Fruit fly (Drosophila melanogaster) whole organism, embryonic: ENCODE results near the gene CG13086.

Experiments used
- ATbp ChIP-seq: fragments of 200-800 bp; sonication (Bioruptor generic); optimal IDR thresholded peaks from 2 replicates; lab custom pipeline; 2017; ENCODE audit warnings: missing biosample characterization, mild to moderate bottlenecking, missing genetic modification characterization, missing genetic modification reagents
- Ada2b ChIP-seq: fragments of 200-800 bp; sonication (Bioruptor generic); IDR thresholded peaks from 2 replicates; pipeline ENCODE4 v1.3.6; 2022; ENCODE audit warnings: missing biosample characterization, missing genetic modification characterization
- Blimp-1 ChIP-seq: fragments of 200-800 bp; sonication (Bioruptor generic); optimal IDR thresholded peaks from 3 replicates; lab custom pipeline; 2018; ENCODE audit warnings: missing biosample characterization, missing genetic modification characterization, mild to moderate bottlenecking, moderate library complexity, missing genetic modification reagents
- CG10462 ChIP-seq: fragments of 200-800 bp; sonication (Bioruptor generic); optimal IDR thresholded peaks from 2 replicates; lab custom pipeline; 2016; ENCODE audit warnings: missing biosample characterization, missing genetic modification characterization
- CG10654 ChIP-seq: fragments of 200-800 bp; sonication (Bioruptor generic); optimal IDR thresholded peaks from 2 replicates; lab custom pipeline; 2016; ENCODE audit warnings: missing biosample characterization, missing genetic modification characterization
- CG11093 ChIP-seq: fragments of 200-800 bp; sonication (Bioruptor generic); IDR thresholded peaks from 3 replicates; pipeline ENCODE4 v1.3.6; 2022; ENCODE audit warnings: missing biosample characterization, missing genetic modification characterization
- CG11398 ChIP-seq: fragments of 200-800 bp; sonication (Bioruptor generic); optimal IDR thresholded peaks from 2 replicates; lab custom pipeline; 2016; ENCODE audit warnings: missing biosample characterization, missing genetic modification characterization
- CG12391 ChIP-seq: fragments of 200-800 bp; sonication (Bioruptor generic); optimal IDR thresholded peaks from 3 replicates; lab custom pipeline; 2018; ENCODE audit warnings: missing biosample characterization, mild to moderate bottlenecking, missing genetic modification characterization, moderate library complexity
- CG13894 ChIP-seq: fragments of 200-800 bp; sonication (Bioruptor generic); optimal IDR thresholded peaks from 3 replicates; lab custom pipeline; 2018; ENCODE audit warnings: missing biosample characterization, mild to moderate bottlenecking, missing genetic modification characterization, moderate library complexity
- CG14710 ChIP-seq: fragments of 200-800 bp; sonication (Bioruptor generic); optimal IDR thresholded peaks from 3 replicates; lab custom pipeline; 2019; ENCODE audit warnings: missing biosample characterization, mild to moderate bottlenecking, missing genetic modification characterization, moderate library complexity
- CG15011 ChIP-seq: fragments of 200-800 bp; sonication (Bioruptor generic); optimal IDR thresholded peaks from 3 replicates; lab custom pipeline; 2018; ENCODE audit warnings: missing biosample characterization, mild to moderate bottlenecking, missing genetic modification characterization
- CG17568 ChIP-seq: fragments of 200-800 bp; sonication (Bioruptor generic); optimal IDR thresholded peaks from 2 replicates; lab custom pipeline; 2018; ENCODE audit warnings: missing biosample characterization, mild to moderate bottlenecking, missing genetic modification characterization, moderate library complexity
- CG2199 ChIP-seq: fragments of 200-800 bp; sonication (Bioruptor generic); IDR thresholded peaks from 3 replicates; pipeline ENCODE4 v1.3.6; 2022; ENCODE audit warnings: missing biosample characterization, missing genetic modification characterization
- CG2712 ChIP-seq: fragments of 200-800 bp; optimal IDR thresholded peaks from 3 replicates; lab custom pipeline; 2019; ENCODE audit warnings: missing biosample characterization, mild to moderate bottlenecking, missing genetic modification characterization, moderate library complexity
- CG31365 ChIP-seq: fragments of 200-800 bp; sonication (Bioruptor generic); optimal IDR thresholded peaks from 2 replicates; lab custom pipeline; 2018; ENCODE audit warnings: missing biosample characterization, mild to moderate bottlenecking, missing genetic modification characterization
- CG4424 ChIP-seq: fragments of 200-800 bp; sonication (Bioruptor generic); optimal IDR thresholded peaks from 3 replicates; lab custom pipeline; 2016; ENCODE audit warnings: missing biosample characterization, missing genetic modification characterization
- CG6254 ChIP-seq: fragments of 200-800 bp; sonication (Bioruptor generic); optimal IDR thresholded peaks from 3 replicates; lab custom pipeline; 2017; ENCODE audit warnings: mild to moderate bottlenecking, missing biosample characterization, missing genetic modification reagents, missing genetic modification characterization
- CG7786 ChIP-seq: fragments of 200-800 bp; sonication (Bioruptor generic); optimal IDR thresholded peaks from 2 replicates; lab custom pipeline; 2016; ENCODE audit warnings: missing biosample characterization, missing genetic modification characterization
- CG9932 ChIP-seq: fragments of 200-800 bp; sonication (Bioruptor generic); IDR thresholded peaks from 2 replicates; pipeline ENCODE4 v1.3.6; 2022; ENCODE audit warnings: missing biosample characterization, missing genetic modification characterization
- Gug ChIP-seq: fragments of 200-800 bp; sonication (Bioruptor generic); IDR thresholded peaks from 4 replicates; pipeline ENCODE4 v1.3.6; 2022; ENCODE audit warnings: missing biosample characterization, missing genetic modification characterization
- Hand ChIP-seq: fragments of 200-800 bp; sonication (Bioruptor generic); optimal IDR thresholded peaks from 2 replicates; lab custom pipeline; 2017; ENCODE audit warnings: mild to moderate bottlenecking, missing biosample characterization, missing genetic modification reagents, missing genetic modification characterization
- Hr3 ChIP-seq: fragments of 200-800 bp; sonication (Bioruptor generic); optimal IDR thresholded peaks from 3 replicates; lab custom pipeline; 2016; ENCODE audit warnings: missing biosample characterization, missing genetic modification characterization
- Hr39 ChIP-seq: fragments of >200 bp; optimal IDR thresholded peaks from 2 replicates; lab custom pipeline; 2017
- Hr78 ChIP-seq, 2 experiments: fragments of 200-800 bp in 1 of 2; fragments of >200 bp in 1 of 2; sonication (Bioruptor generic) in 1 of 2; optimal IDR thresholded peaks; 2 replicates each; lab custom pipeline; 2017 to 2019; ENCODE audit warnings: missing biosample characterization in 2 of 2, missing genetic modification characterization in 2 of 2, mild to moderate bottlenecking in 1 of 2, moderate library complexity in 1 of 2
- Jarid2 ChIP-seq: fragments of 200-800 bp; sonication (Bioruptor generic); optimal IDR thresholded peaks from 3 replicates; lab custom pipeline; 2017; ENCODE audit warnings: mild to moderate bottlenecking, missing biosample characterization, missing genetic modification reagents, missing genetic modification characterization
- Ptx1 ChIP-seq: fragments of 200-800 bp; sonication (Bioruptor generic); IDR thresholded peaks from 2 replicates; pipeline ENCODE4 v1.3.6; 2022; ENCODE audit warnings: missing biosample characterization, missing genetic modification characterization
- Tbp ChIP-seq: fragments of >200 bp; optimal IDR thresholded peaks from 2 replicates; lab custom pipeline; 2018; ENCODE audit warnings: missing biosample characterization, missing genetic modification characterization
- Xbp1 ChIP-seq: fragments of 200-800 bp; sonication (Bioruptor generic); optimal IDR thresholded peaks from 3 replicates; lab custom pipeline; 2016; ENCODE audit warnings: missing biosample characterization, mild to moderate bottlenecking, missing genetic modification characterization
- Xrp1 ChIP-seq: fragments of 200-800 bp; sonication (Bioruptor generic); IDR thresholded peaks from 2 replicates; pipeline ENCODE4 v1.3.6; 2022; ENCODE audit warnings: missing biosample characterization, missing genetic modification characterization
- chif ChIP-seq, 2 experiments: fragments of 200-800 bp; sonication (Bioruptor generic); optimal IDR thresholded peaks; 3 replicates each; lab custom pipeline; 2016; ENCODE audit warnings: missing biosample characterization in 2 of 2, missing genetic modification characterization in 2 of 2
- ci ChIP-seq: fragments of 200-800 bp; sonication (Bioruptor generic); IDR thresholded peaks from 3 replicates; pipeline ENCODE4 v1.3.6; 2022; ENCODE audit warnings: missing biosample characterization, missing genetic modification characterization
- dimm ChIP-seq: fragments of 200-800 bp; sonication (Bioruptor generic); IDR thresholded peaks from 2 replicates; pipeline ENCODE4 v1.3.6; 2022; ENCODE audit warnings: missing biosample characterization, missing genetic modification characterization
- esg ChIP-seq: fragments of 200-800 bp; sonication (Bioruptor generic); conservative IDR thresholded peaks from 2 replicates; pipeline ENCODE4 v1.3.6; 2022; ENCODE audit warnings: missing biosample characterization, missing genetic modification characterization
- fd102C ChIP-seq: fragments of 200-800 bp; sonication (Bioruptor generic); optimal IDR thresholded peaks from 2 replicates; lab custom pipeline; 2018; ENCODE audit warnings: missing biosample characterization, mild to moderate bottlenecking, missing genetic modification characterization, moderate library complexity
- fd96Cb ChIP-seq: fragments of 200-800 bp; sonication (Bioruptor generic); optimal IDR thresholded peaks from 2 replicates; lab custom pipeline; 2018; ENCODE audit warnings: missing biosample characterization, mild to moderate bottlenecking, missing genetic modification characterization, moderate library complexity
- ftz-f1 ChIP-seq: fragments of 200-800 bp; sonication (Bioruptor generic); optimal IDR thresholded peaks from 2 replicates; lab custom pipeline; 2016; ENCODE audit warnings: missing biosample characterization, missing genetic modification characterization
- gsb-n ChIP-seq: fragments of 200-800 bp; sonication (Bioruptor generic); optimal IDR thresholded peaks from 3 replicates; lab custom pipeline; 2018; ENCODE audit warnings: missing biosample characterization, mild to moderate bottlenecking, missing genetic modification characterization
- hkb ChIP-seq, 2 experiments: fragments of 200-800 bp in 1 of 2; fragments of >200 bp in 1 of 2; sonication (Bioruptor generic) in 1 of 2; IDR thresholded peaks in 1 of 2; optimal IDR thresholded peaks in 1 of 2; 2 replicates each; pipeline versions ENCODE4 v1.3.6 to Lab custom; 2017 to 2022; ENCODE audit warnings: missing biosample characterization in 1 of 2, missing genetic modification characterization in 1 of 2
- jigr1 ChIP-seq: fragments of 200-800 bp; sonication (Bioruptor generic); IDR thresholded peaks from 3 replicates; pipeline ENCODE4 v1.3.6; 2022; ENCODE audit warnings: missing biosample characterization, missing genetic modification characterization
- jumu ChIP-seq: fragments of 200-800 bp; sonication (Bioruptor generic); optimal IDR thresholded peaks from 3 replicates; lab custom pipeline; 2016; ENCODE audit warnings: missing biosample characterization, missing genetic modification characterization
- knrl ChIP-seq: fragments of 200-800 bp; sonication (Bioruptor generic); IDR thresholded peaks from 3 replicates; pipeline ENCODE4 v1.3.6; 2022; ENCODE audit warnings: missing biosample characterization, missing genetic modification characterization; ENCODE audit not compliant: partially characterized antibody
- lmd ChIP-seq: fragments of 200-800 bp; sonication (Bioruptor generic); IDR thresholded peaks from 2 replicates; pipeline ENCODE4 v1.3.6; 2022; ENCODE audit warnings: missing biosample characterization, missing genetic modification characterization
- nmo ChIP-seq: fragments of 200-800 bp; sonication (Bioruptor generic); optimal IDR thresholded peaks from 2 replicates; lab custom pipeline; 2018; ENCODE audit warnings: missing biosample characterization, mild to moderate bottlenecking, missing genetic modification characterization, moderate library complexity
- otp ChIP-seq: fragments of 200-800 bp; sonication (Bioruptor generic); IDR thresholded peaks from 3 replicates; pipeline ENCODE4, ENCODE4 v1.3.6; 2022; ENCODE audit warnings: missing biosample characterization, missing genetic modification characterization
- p53 ChIP-seq: fragments of 200-800 bp; sonication (Bioruptor generic); optimal IDR thresholded peaks from 2 replicates; lab custom pipeline; 2016; ENCODE audit warnings: missing biosample characterization, missing genetic modification characterization
- sim ChIP-seq: fragments of 200-800 bp; sonication (Bioruptor generic); IDR thresholded peaks from 2 replicates; pipeline ENCODE4 v1.3.6; 2022; ENCODE audit warnings: missing biosample characterization, missing genetic modification characterization
- sima ChIP-seq: fragments of 200-800 bp; sonication (Bioruptor generic); optimal IDR thresholded peaks from 2 replicates; lab custom pipeline; 2016; ENCODE audit warnings: missing biosample characterization, missing genetic modification characterization
- sob ChIP-seq: fragments of 200-800 bp; sonication (Bioruptor generic); IDR thresholded peaks from 2 replicates; pipeline ENCODE4 v1.3.6; 2022; ENCODE audit warnings: missing biosample characterization, missing genetic modification characterization
- sr ChIP-seq: fragments of 200-800 bp; sonication (Bioruptor generic); IDR thresholded peaks from 3 replicates; pipeline ENCODE4 v1.3.6; 2022; ENCODE audit warnings: missing biosample characterization, missing genetic modification characterization
- tgo ChIP-seq: fragments of 200-800 bp; sonication (Bioruptor generic); IDR thresholded peaks from 3 replicates; pipeline ENCODE4 v1.3.6; 2022; ENCODE audit warnings: missing biosample characterization, missing genetic modification characterization
- wdn ChIP-seq: fragments of 200-800 bp; sonication (Bioruptor generic); IDR thresholded peaks from 2 replicates; pipeline ENCODE4 v1.3.6; 2022; ENCODE audit warnings: missing biosample characterization, missing genetic modification characterization

The CG13086 gene

DNA sequence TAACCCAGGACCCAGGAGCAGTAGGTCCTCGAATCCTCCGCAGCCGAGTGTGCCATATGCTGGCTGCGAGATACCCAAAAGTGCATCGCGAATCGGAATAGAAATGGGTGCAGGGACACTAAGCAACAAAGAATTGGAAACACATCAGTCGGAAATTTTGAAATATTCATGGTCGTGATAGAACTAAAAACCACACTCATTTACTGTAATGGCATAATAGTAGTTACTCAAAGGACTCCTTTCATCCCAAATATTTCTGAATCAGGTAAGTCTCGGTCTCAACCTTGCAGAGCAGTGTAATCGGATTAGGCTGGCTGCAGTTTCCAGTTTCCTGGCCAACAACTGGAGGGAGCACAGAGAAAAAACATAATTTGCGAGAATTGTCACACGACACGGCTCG, 12.0 kb downstream of the CG13086 start (continued):
- TF ChIP-seq otp (GFP tag; lab: Robert Waterston, UW) (peak; percentile 64; the same call in 1 of the 3 replicates), CG2712 (tag; lab: Kevin White, UChicago) (peak; percentile 71), tgo (no peak; the same call in 2 of the 3 replicates), CG7786 (GFP tag; lab: Kevin White, UChicago) (no peak), sob (GFP tag; lab: Robert Waterston, UW) (no peak; the same call in 1 of the 2 replicates), chif (GFP tag; optimal IDR thresholded peaks at IDR 0.05; lab: Kevin White, UChicago) (peak in 1 of 2 experiments; percentile 43), hkb (optimal IDR thresholded peaks at IDR 0.05; lab: Kevin White, UChicago) (no peak), hkb (GFP tag; IDR thresholded peaks at IDR 0.05; lab: Robert Waterston, UW) (no peak), Hr78 (GFP tag; optimal IDR thresholded peaks at IDR 0.05; lab: Kevin White, UChicago) (no peak), nmo (peak; percentile 34), CG6254 (GFP tag; lab: Kevin White, UChicago) (peak; percentile 52), jumu (GFP tag; lab: Kevin White, UChicago) (no peak), Ptx1 (GFP tag; lab: Robert Waterston, UW) (peak; percentile 27; the same call in 1 of the 2 replicates), CG13894 (tag; lab: Kevin White, UChicago) (no peak), jigr1 (GFP tag; lab: Robert Waterston, UW) (no peak), CG31365 (tag; lab: Kevin White, UChicago) (no peak), CG17568 (GFP tag; lab: Kevin White, UChicago) (no peak), dimm (GFP tag; lab: Robert Waterston, UW) (no peak), Gug (GFP tag; lab: Robert Waterston, UW) (no peak), sr (GFP tag; lab: Robert Waterston, UW) (no peak), CG11398 (GFP tag; lab: Kevin White, UChicago) (no peak), Ada2b (GFP tag; lab: Robert Waterston, UW) (no peak), Hr39 (no peak), CG15011 (GFP tag; lab: Kevin White, UChicago) (no peak), wdn (GFP tag; lab: Robert Waterston, UW) (no peak), CG14710 (tag; lab: Kevin White, UChicago) (peak; percentile 50), CG10654 (GFP tag; lab: Kevin White, UChicago) (no peak), CG4424 (GFP tag; lab: Kevin White, UChicago) (peak; percentile 47), Blimp-1 (peak; percentile 56), lmd (no peak; the same call in 1 of the 2 replicates), ATbp (GFP tag; lab: Kevin White, UChicago) (peak; percentile 22), Jarid2 (GFP tag; lab: Kevin White, UChicago) (no peak), Hr3 (GFP tag; lab: Kevin White, UChicago) (peak; percentile 2), esg (GFP tag; lab: Robert Waterston, UW) (no peak), CG10462 (GFP tag; lab: Kevin White, UChicago) (peak; percentile 9), CG2199 (no peak), Hand (GFP tag; lab: Kevin White, UChicago) (no peak), Tbp (GFP tag; lab: Kevin White, UChicago) (no peak), fd96Cb (tag; lab: Kevin White, UChicago) (peak; percentile 48), CG9932 (no peak), fd102C (no peak), sima (GFP tag; lab: Kevin White, UChicago) (no peak), p53 (GFP tag; lab: Kevin White, UChicago) (no peak), Xbp1 (GFP tag; lab: Kevin White, UChicago) (peak; percentile 15), CG12391 (tag; lab: Kevin White, UChicago) (peak; percentile 33), ci (GFP tag; lab: Robert Waterston, UW) (peak; percentile 76), sim (0 out of 2 replicates have a peak, but pooled peaks have one; percentile 33), CG11093 (GFP tag; lab: Robert Waterston, UW) (0 out of 3 replicates have a peak, but pooled peaks have one; percentile 30), knrl (GFP tag; lab: Robert Waterston, UW) (no peak), ftz-f1 (no peak), Xrp1 (GFP tag; lab: Robert Waterston, UW) (peak; percentile 78), gsb-n (tag; lab: Kevin White, UChicago) (peak; percentile 34)
